Worm (Caenorhabditis elegans) whole organism, late embryonic: ENCODE results near the gene srh-89.

Experiments
- C08G9.2 ChIP-seq: sonication (generic microtip); optimal IDR thresholded peaks from 2 replicates; lab custom pipeline; 2016; ENCODE audit warnings: mild to moderate bottlenecking, missing genetic modification characterization, moderate library complexity, missing compliant biosample characterization
- C38D4.7 ChIP-seq: fragments of 200-800 bp; sonication (Bioruptor generic); optimal IDR thresholded peaks from 2 replicates; lab custom pipeline; 2018; ENCODE audit warnings: mild to moderate bottlenecking, missing genetic modification characterization, moderate library complexity, missing compliant biosample characterization
- F13H6.1 ChIP-seq: sonication (generic microtip); optimal IDR thresholded peaks from 2 replicates; lab custom pipeline; 2016; ENCODE audit warnings: missing genetic modification characterization, missing compliant biosample characterization
- K02D7.2 ChIP-seq: sonication (generic microtip); optimal IDR thresholded peaks from 2 replicates; lab custom pipeline; 2017; ENCODE audit warnings: mild to moderate bottlenecking, missing genetic modification characterization, missing compliant biosample characterization
- K09A11.1 ChIP-seq: sonication (generic microtip); optimal IDR thresholded peaks from 2 replicates; lab custom pipeline; 2017; ENCODE audit warnings: antibody characterized with exemption, mild to moderate bottlenecking, missing genetic modification characterization, missing compliant biosample characterization; ENCODE audit not compliant: insufficient read depth
- T23F11.4 ChIP-seq: fragments of 200-800 bp; sonication (Bioruptor generic); optimal IDR thresholded peaks from 2 replicates; lab custom pipeline; 2018; ENCODE audit warnings: mild to moderate bottlenecking, missing genetic modification characterization, missing compliant biosample characterization
- Y22D7AL.16 ChIP-seq: sonication (generic microtip); optimal IDR thresholded peaks from 2 replicates; lab custom pipeline; 2016; ENCODE audit warnings: missing genetic modification characterization, missing compliant biosample characterization
- ahr-1 ChIP-seq: sonication (generic microtip); optimal IDR thresholded peaks from 2 replicates; lab custom pipeline; 2016; ENCODE audit warnings: missing genetic modification characterization, missing compliant biosample characterization
- ceh-2 ChIP-seq: sonication (generic microtip); optimal IDR thresholded peaks from 2 replicates; lab custom pipeline; 2016; ENCODE audit warnings: missing genotype, missing genetic modification characterization, missing compliant biosample characterization
- ceh-22 ChIP-seq: sonication (generic microtip); optimal IDR thresholded peaks from 2 replicates; lab custom pipeline; 2017; ENCODE audit warnings: missing biosample characterization, missing genetic modification characterization
- ceh-30 ChIP-seq: fragments of 150-350 bp; optimal IDR thresholded peaks from 2 replicates; lab custom pipeline; 2014; ENCODE audit warnings: missing biosample characterization, missing genetic modification characterization
- ceh-34 ChIP-seq: sonication (generic microtip); optimal IDR thresholded peaks from 2 replicates; lab custom pipeline; 2016; ENCODE audit warnings: mild to moderate bottlenecking, missing genetic modification characterization, missing compliant biosample characterization
- ceh-48 ChIP-seq: sonication (generic microtip); optimal IDR thresholded peaks from 2 replicates; lab custom pipeline; 2016; ENCODE audit warnings: missing genetic modification characterization, inconsistent platforms, missing compliant biosample characterization
- ceh-9 ChIP-seq: sonication (generic microtip); optimal IDR thresholded peaks from 2 replicates; lab custom pipeline; 2016; ENCODE audit warnings: mild to moderate bottlenecking, missing genetic modification characterization, inconsistent platforms, missing compliant biosample characterization
- che-1 ChIP-seq: sonication (generic microtip); optimal IDR thresholded peaks from 2 replicates; lab custom pipeline; 2016; ENCODE audit warnings: mild to moderate bottlenecking, missing genetic modification characterization, missing compliant biosample characterization
- dmd-4 ChIP-seq: sonication (generic microtip); optimal IDR thresholded peaks from 2 replicates; lab custom pipeline; 2016; ENCODE audit warnings: borderline replicate concordance, missing genetic modification characterization, missing compliant biosample characterization
- dve-1 ChIP-seq: sonication (generic microtip); optimal IDR thresholded peaks from 2 replicates; lab custom pipeline; 2017; ENCODE audit warnings: antibody characterized with exemption, mild to moderate bottlenecking, missing genetic modification characterization, missing compliant biosample characterization
- elt-2 ChIP-seq: sonication (generic microtip); optimal IDR thresholded peaks from 2 replicates; lab custom pipeline; 2016; ENCODE audit warnings: missing genetic modification reagents, missing genetic modification characterization, missing compliant biosample characterization
- fax-1 ChIP-seq: sonication (generic microtip); optimal IDR thresholded peaks from 2 replicates; lab custom pipeline; 2016; ENCODE audit warnings: missing genotype, missing genetic modification characterization, missing compliant biosample characterization
- fkh-10 ChIP-seq: fragments of 150-350 bp; optimal IDR thresholded peaks from 2 replicates; lab custom pipeline; 2014; ENCODE audit warnings: missing biosample characterization, missing genetic modification reagents, missing genetic modification characterization
- fkh-6 ChIP-seq: sonication (generic microtip); optimal IDR thresholded peaks from 2 replicates; lab custom pipeline; 2016; ENCODE audit warnings: missing genetic modification characterization, missing compliant biosample characterization
- gmeb-2 ChIP-seq: sonication (generic microtip); optimal IDR thresholded peaks from 2 replicates; lab custom pipeline; 2016; ENCODE audit warnings: missing genetic modification characterization, inconsistent platforms, missing compliant biosample characterization
- hlh-30 ChIP-seq: sonication (generic microtip); optimal IDR thresholded peaks from 2 replicates; lab custom pipeline; 2017; ENCODE audit warnings: antibody characterized with exemption, missing genetic modification characterization, missing compliant biosample characterization; ENCODE audit not compliant: insufficient read depth
- hlh-6 ChIP-seq: sonication (generic microtip); optimal IDR thresholded peaks from 2 replicates; lab custom pipeline; 2016; ENCODE audit warnings: missing genotype, missing genetic modification characterization, missing compliant biosample characterization
- lin-11 ChIP-seq: fragments of 200-800 bp; sonication (Bioruptor generic); optimal IDR thresholded peaks from 2 replicates; lab custom pipeline; 2018; ENCODE audit warnings: mild to moderate bottlenecking, missing genetic modification characterization, missing compliant biosample characterization
- nhr-11 ChIP-seq: fragments of 150-350 bp; optimal IDR thresholded peaks from 2 replicates; lab custom pipeline; 2014; ENCODE audit warnings: missing biosample characterization, missing genetic modification characterization
- npax-4 ChIP-seq: sonication (generic microtip); optimal IDR thresholded peaks from 2 replicates; lab custom pipeline; 2016; ENCODE audit warnings: missing genetic modification characterization, missing compliant biosample characterization
- odd-2 ChIP-seq: sonication (generic microtip); optimal IDR thresholded peaks from 2 replicates; lab custom pipeline; 2017; ENCODE audit warnings: antibody characterized with exemption, mild to moderate bottlenecking, missing genetic modification characterization, missing compliant biosample characterization
- pag-3 ChIP-seq: sonication (generic microtip); optimal IDR thresholded peaks from 2 replicates; lab custom pipeline; 2016; ENCODE audit warnings: missing compliant biosample characterization, missing genetic modification characterization, borderline replicate concordance
- pat-9 ChIP-seq: fragments of 200-800 bp; sonication (Bioruptor generic); optimal IDR thresholded peaks from 2 replicates; lab custom pipeline; 2018; ENCODE audit warnings: mild to moderate bottlenecking, missing genetic modification characterization, moderate library complexity, missing compliant biosample characterization
- pha-2 ChIP-seq: sonication (generic microtip); optimal IDR thresholded peaks from 2 replicates; lab custom pipeline; 2017; ENCODE audit warnings: mild to moderate bottlenecking, missing genetic modification characterization, missing compliant biosample characterization
- pha-4 ChIP-seq: fragments of 150-350 bp; optimal IDR thresholded peaks from 2 replicates; lab custom pipeline; 2018; ENCODE audit warnings: missing biosample characterization, missing genetic modification reagents, missing genetic modification characterization
- pqm-1 ChIP-seq: sonication (generic microtip); optimal IDR thresholded peaks from 2 replicates; lab custom pipeline; 2016; ENCODE audit warnings: missing genetic modification characterization, missing compliant biosample characterization
- pros-1 ChIP-seq: fragments of 150-350 bp; optimal IDR thresholded peaks from 2 replicates; lab custom pipeline; 2014; ENCODE audit warnings: missing biosample characterization, missing genetic modification reagents, missing genetic modification characterization
- ref-2 ChIP-seq: sonication (generic microtip); optimal IDR thresholded peaks from 2 replicates; lab custom pipeline; 2016; ENCODE audit warnings: missing genetic modification characterization, missing compliant biosample characterization
- sox-2 ChIP-seq: fragments of 200-800 bp; sonication (Bioruptor generic); IDR thresholded peaks from 2 replicates; pipeline ENCODE4 v1.3.6; 2022; ENCODE audit warnings: missing genetic modification reagents, missing genetic modification characterization, missing compliant biosample characterization
- sox-4 ChIP-seq: sonication (generic microtip); optimal IDR thresholded peaks from 2 replicates; lab custom pipeline; 2017; ENCODE audit warnings: mild to moderate bottlenecking, missing genetic modification characterization, inconsistent platforms, missing compliant biosample characterization
- syd-9 ChIP-seq: sonication (generic microtip); optimal IDR thresholded peaks from 2 replicates; lab custom pipeline; 2016; ENCODE audit warnings: mild to moderate bottlenecking, missing genetic modification characterization, moderate library complexity, missing compliant biosample characterization
- tbx-2 ChIP-seq: sonication (generic microtip); optimal IDR thresholded peaks from 2 replicates; lab custom pipeline; 2016; ENCODE audit warnings: missing genetic modification characterization, missing compliant biosample characterization
- unc-42 ChIP-seq: sonication (generic microtip); optimal IDR thresholded peaks from 2 replicates; lab custom pipeline; 2016; ENCODE audit warnings: missing genotype, missing genetic modification characterization, missing compliant biosample characterization
- unc-55 ChIP-seq: sonication (generic microtip); optimal IDR thresholded peaks from 2 replicates; lab custom pipeline; 2017; ENCODE audit warnings: missing biosample characterization, missing genetic modification reagents, missing genetic modification characterization
- unc-86 ChIP-seq: sonication (generic microtip); optimal IDR thresholded peaks from 2 replicates; lab custom pipeline; 2016; ENCODE audit warnings: missing genetic modification characterization, missing compliant biosample characterization
- zip-5 ChIP-seq: sonication (generic microtip); optimal IDR thresholded peaks from 2 replicates; lab custom pipeline; 2016; ENCODE audit warnings: missing genetic modification characterization, missing compliant biosample characterization
- ztf-16 ChIP-seq: sonication (generic microtip); optimal IDR thresholded peaks from 2 replicates; lab custom pipeline; 2017; ENCODE audit warnings: missing genetic modification characterization, missing compliant biosample characterization

Gene srh-89

DNA sequence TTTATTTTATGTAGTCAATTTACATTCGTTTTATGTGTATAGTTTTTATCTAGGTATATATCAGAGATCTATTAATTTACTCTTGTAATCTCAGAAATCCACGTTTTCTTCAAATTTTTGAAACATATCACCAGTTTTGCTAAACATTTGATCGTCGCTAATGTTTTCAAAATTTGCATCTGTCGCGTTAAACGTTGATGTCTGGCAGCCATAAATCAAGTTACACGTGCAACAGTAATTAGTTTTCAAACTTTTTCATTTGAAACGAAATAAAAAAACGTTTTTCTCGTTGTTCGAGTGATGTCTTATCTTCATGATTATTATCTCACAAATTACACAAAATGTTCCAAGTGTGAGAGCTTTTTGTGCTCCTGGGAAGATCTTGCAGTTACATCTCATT is 32.8 kb upstream of the srh-89 start, which contains the start of gene srh-79:
srh-79 (plus strand) TSS at position 301 of the 400 bp plus-strand sequence.
- no peak for TF ChIP-seq unc-86 (tag; lab: Kevin White, UChicago)
- no peak for TF ChIP-seq ceh-2 (tag; lab: Kevin White, UChicago)
- TF ChIP-seq pat-9 (tag; lab: Kevin White, UChicago), result no peak
- TF ChIP-seq fkh-6 (tag; lab: Kevin White, UChicago), result no peak
- TF ChIP-seq ceh-48, result no peak
- TF ChIP-seq K09A11.1 (tag; lab: Kevin White, UChicago), result no peak
- TF ChIP-seq ceh-30 (tag; lab: Kevin White, UChicago), result no peak
- no peak for TF ChIP-seq pqm-1 (tag; lab: Kevin White, UChicago)
- TF ChIP-seq hlh-6 (tag; lab: Kevin White, UChicago), result no peak
- no peak for TF ChIP-seq syd-9 (tag; lab: Kevin White, UChicago)
- TF ChIP-seq C38D4.7 (GFP tag; lab: Kevin White, UChicago), result no peak
- TF ChIP-seq sox-2 (GFP tag; lab: Robert Waterston, UW), result no peak
- no peak for TF ChIP-seq fkh-10 (GFP tag; lab: Kevin White, UChicago)
- no peak for TF ChIP-seq tbx-2 (tag; lab: Kevin White, UChicago)
- no peak for TF ChIP-seq sox-4 (tag; lab: Kevin White, UChicago)
- TF ChIP-seq pha-4 (tag; lab: Kevin White, UChicago), result no peak
- TF ChIP-seq unc-55 (GFP tag; lab: Kevin White, UChicago), result no peak
- no peak for TF ChIP-seq ztf-16 (tag; lab: Kevin White, UChicago)

DNA sequence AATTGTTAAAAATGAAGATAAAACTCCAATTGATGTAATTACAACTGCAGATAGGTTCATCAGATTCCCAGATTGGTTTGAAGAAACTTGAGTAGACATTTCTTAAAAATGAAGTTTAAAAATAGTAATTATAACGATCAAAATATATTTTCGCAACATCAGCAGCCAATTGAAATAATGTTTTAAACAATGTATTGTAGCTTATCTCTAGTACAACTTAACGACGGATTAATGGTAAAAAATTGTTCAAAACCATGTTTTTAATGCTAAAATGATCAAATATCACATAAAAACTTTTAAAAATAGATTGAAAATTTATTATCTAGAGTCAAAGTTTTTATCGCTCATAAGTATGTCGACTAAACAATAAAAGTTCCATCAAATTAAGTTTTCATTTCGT is 30.6 kb upstream of the srh-89 start, which contains the start of gene srbc-11:
srbc-11 (minus strand) TSS at position 101 of the 400 bp plus-strand sequence.
- TF ChIP-seq C08G9.2 (tag; lab: Kevin White, UChicago) (no peak), ahr-1 (tag; lab: Kevin White, UChicago) (no peak), Y22D7AL.16 (tag; lab: Kevin White, UChicago) (no peak), nhr-11 (tag; lab: Kevin White, UChicago) (no peak), hlh-30 (tag; lab: Kevin White, UChicago) (no peak), pha-2 (tag; lab: Kevin White, UChicago) (no peak), gmeb-2 (no peak), elt-2 (tag; lab: Kevin White, UChicago) (no peak), npax-4 (tag; lab: Kevin White, UChicago) (no peak), T23F11.4 (no peak), unc-42 (tag; lab: Kevin White, UChicago) (no peak), ceh-34 (tag; lab: Kevin White, UChicago) (no peak), pag-3 (tag; lab: Kevin White, UChicago) (no peak), syd-9 (tag; lab: Kevin White, UChicago) (no peak), ceh-22 (tag; lab: Kevin White, UChicago) (no peak), pros-1 (tag; lab: Kevin White, UChicago) (no peak)
- TF ChIP-seq, all 69 proteins: peak for 0

DNA sequence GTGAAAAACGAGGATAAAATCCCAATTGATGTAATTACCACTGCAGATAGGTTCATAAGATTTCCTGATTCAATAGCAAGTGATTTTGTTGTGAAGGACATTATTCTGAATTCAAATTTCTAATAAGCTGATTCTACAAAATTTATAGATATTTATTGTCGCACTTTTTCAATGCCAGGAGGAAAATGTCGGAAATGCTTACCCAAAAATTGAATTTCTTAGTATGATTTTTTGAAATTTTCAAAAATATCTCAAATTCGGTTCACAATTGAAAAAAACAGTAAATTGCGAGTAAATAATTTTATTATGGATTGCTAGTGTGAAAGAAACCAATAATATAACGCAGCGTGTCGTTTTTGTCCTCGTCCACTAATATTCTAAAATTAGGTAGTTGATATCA is 28.3 kb upstream of the srh-89 start, which contains the start of gene srbc-10:
srbc-10 (minus strand) TSS at position 101 of the 400 bp plus-strand sequence.
- TF ChIP-seq fax-1 (tag; lab: Kevin White, UChicago) (no peak), dmd-4 (no peak), zip-5 (tag; lab: Kevin White, UChicago) (no peak), T23F11.4 (no peak), dve-1 (tag; lab: Kevin White, UChicago) (no peak), K02D7.2 (tag; lab: Kevin White, UChicago) (no peak), ceh-22 (tag; lab: Kevin White, UChicago) (no peak), ceh-9 (no peak), odd-2 (tag; lab: Kevin White, UChicago) (no peak), ref-2 (no peak), lin-11 (tag; lab: Kevin White, UChicago) (no peak), ceh-2 (tag; lab: Kevin White, UChicago) (no peak), F13H6.1 (tag; lab: Kevin White, UChicago) (no peak), sox-4 (tag; lab: Kevin White, UChicago) (no peak), che-1 (tag; lab: Kevin White, UChicago) (no peak)
- TF ChIP-seq, all 69 proteins: peak for 0
